Worm (Caenorhabditis elegans): ENCODE measurements around the gene srh-241.

- TF ChIP-seq hmg-4 (GFP tag; optimal IDR thresholded peaks at IDR 0.05) (no peak), pes-1 (GFP tag; IDR thresholded peaks at IDR 0.05) (no peak), hmbx-1 (tag; optimal IDR thresholded peaks at IDR 0.05) (no peak), B0310.2 (tag; optimal IDR thresholded peaks at IDR 0.05) (no peak), flt-1 (GFP tag; IDR thresholded peaks at IDR 0.05) (no peak), aly-1 (tag; optimal IDR thresholded peaks at IDR 0.05) (no peak), ama-1 (optimal IDR thresholded peaks at IDR 0.05) (no peak), ets-7 (tag; optimal IDR thresholded peaks at IDR 0.05) (no peak), sea-1 (GFP tag; conservative IDR thresholded peaks at IDR 0.05) (no peak), tbx-37 (GFP tag; conservative IDR thresholded peaks at IDR 0.05) (no peak), tra-4 (tag; optimal IDR thresholded peaks at IDR 0.05) (no peak), scrt-1 (GFP tag; IDR thresholded peaks at IDR 0.05) (no peak)
Observed at ce11 chrV:2880356-2880755, 11.0 kb upstream of the srh-241 start.

All from whole organism, early embryonic.